Fruit fly (Drosophila melanogaster): ENCODE data around the gene SppL.

Gene SppL

DNA sequence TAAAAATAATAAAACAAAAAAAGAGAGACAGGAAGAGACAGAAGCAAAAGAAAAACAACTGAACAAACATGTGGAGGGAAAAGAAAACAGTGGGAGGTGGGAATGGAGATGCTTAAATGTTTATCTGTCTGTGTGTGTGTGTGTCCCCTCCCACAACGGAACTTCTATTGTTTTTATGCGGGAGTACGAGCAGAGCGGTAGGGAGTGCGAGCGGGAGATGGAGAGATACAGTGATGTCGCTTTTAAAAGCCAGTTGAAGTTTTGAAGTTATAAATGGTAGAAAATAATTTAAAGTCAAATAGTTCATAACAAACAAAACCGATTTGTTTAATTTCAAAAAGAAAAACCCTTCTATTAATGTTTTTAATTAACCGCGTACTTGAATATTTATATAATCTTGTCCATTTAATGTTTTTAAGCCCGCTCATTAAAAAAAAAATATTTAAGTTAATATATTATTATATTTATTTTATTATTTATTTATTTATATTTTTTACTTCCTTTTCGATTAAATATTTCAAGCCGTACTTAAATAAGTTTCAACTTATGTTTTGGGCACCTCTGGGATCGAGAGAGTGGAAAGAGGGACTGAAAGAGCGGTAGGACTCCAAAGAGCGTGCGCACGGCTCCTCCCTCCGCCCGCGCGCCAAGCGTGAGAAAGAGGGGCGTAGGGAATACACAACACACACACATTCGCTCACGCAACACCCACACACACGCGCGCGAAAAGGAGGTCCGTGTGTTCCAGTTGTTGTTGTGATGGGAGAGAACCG is 1.4 kb upstream of the SppL start:
- TF ChIP-seq spab (GFP tag; optimal IDR thresholded peaks at IDR 0.05) (peak; percentile 23), Met (GFP tag; optimal IDR thresholded peaks at IDR 0.05) (peak; percentile 35), fkh (GFP tag; optimal IDR thresholded peaks at IDR 0.05) (peak; percentile 71), salr (GFP tag; optimal IDR thresholded peaks at IDR 0.05) (peak in 1 of 2 experiments; percentile 55), CG32006 (GFP tag; optimal IDR thresholded peaks at IDR 0.05) (peak; percentile 82), CG11902 (GFP tag; optimal IDR thresholded peaks at IDR 0.05) (no peak), CG6854 (GFP tag; optimal IDR thresholded peaks at IDR 0.05) (no peak), pdm3 (GFP tag; optimal IDR thresholded peaks at IDR 0.05) (peak; percentile 15), net (GFP tag; optimal IDR thresholded peaks at IDR 0.05) (peak; percentile 52), CG3032 (tag; optimal IDR thresholded peaks at IDR 0.05) (peak; percentile 52), dsx (GFP tag; optimal IDR thresholded peaks at IDR 0.05; ENCODE audit: poor library complexity, severe bottlenecking) (peak; percentile 9), acj6 (GFP tag; optimal IDR thresholded peaks at IDR 0.05) (peak; percentile 24), CG8119 (GFP tag; IDR thresholded peaks at IDR 0.05) (peak; percentile 70), ss (GFP tag; optimal IDR thresholded peaks at IDR 0.05) (peak; percentile 9 to 50), CG7368 (GFP tag; optimal IDR thresholded peaks at IDR 0.05) (peak; percentile 24), CG4318 (GFP tag; optimal IDR thresholded peaks at IDR 0.05) (peak; percentile 42), CG6792 (GFP tag; optimal IDR thresholded peaks at IDR 0.05) (peak; percentile 62), vri (GFP tag; optimal IDR thresholded peaks at IDR 0.05) (peak; percentile 12), CG8632 (GFP tag; optimal IDR thresholded peaks at IDR 0.05) (peak; percentile 57), Lpt (GFP tag; optimal IDR thresholded peaks at IDR 0.05) (peak; percentile 52), cyc (GFP tag; optimal IDR thresholded peaks at IDR 0.05) (peak; percentile 14), CG3919 (GFP tag; optimal IDR thresholded peaks at IDR 0.05) (peak; percentile 43), Hr4 (GFP tag; optimal IDR thresholded peaks at IDR 0.05) (peak; percentile 47), Smox (GFP tag; optimal IDR thresholded peaks at IDR 0.05) (peak; percentile 3), CG16779 (tag; optimal IDR thresholded peaks at IDR 0.05) (no peak), Gug (GFP tag; IDR thresholded peaks at IDR 0.05) (peak; percentile 11; the same call in 1 of the 2 replicates), CG9139 (GFP tag; optimal IDR thresholded peaks at IDR 0.05) (no peak), CG10669 (GFP tag; optimal IDR thresholded peaks at IDR 0.05) (peak; percentile 28), CG11294 (GFP tag; IDR thresholded peaks at IDR 0.05) (no peak), CG11762 (GFP tag; optimal IDR thresholded peaks at IDR 0.05; ENCODE audit: insufficient read depth) (peak; percentile 22), OdsH (GFP tag; optimal IDR thresholded peaks at IDR 0.05) (peak; percentile 41), Ets21C (GFP tag; optimal IDR thresholded peaks at IDR 0.05) (no peak), CG31627 (GFP tag; optimal IDR thresholded peaks at IDR 0.05) (peak; percentile 39), CG6163 (GFP tag; IDR thresholded peaks at IDR 0.05) (peak; percentile 18; the same call in 1 of the 3 replicates), CG1621 (tag; optimal IDR thresholded peaks at IDR 0.05) (no peak), Sox14 (GFP tag; optimal IDR thresholded peaks at IDR 0.05) (no peak), Sox15 (GFP tag; optimal IDR thresholded peaks at IDR 0.05) (no peak), topi (GFP tag; optimal IDR thresholded peaks at IDR 0.05) (peak; percentile 50), dac (GFP tag; optimal IDR thresholded peaks at IDR 0.05) (no peak), Hr39 (GFP tag; optimal IDR thresholded peaks at IDR 0.05) (peak; percentile 28), fd85E (GFP tag; optimal IDR thresholded peaks at IDR 0.05) (no peak), eg (GFP tag; IDR thresholded peaks at IDR 0.05) (no peak), svp (GFP tag) (peak; percentile 55), CG15336 (GFP tag; IDR thresholded peaks at IDR 0.05) (peak; percentile 70), lz (GFP tag; optimal IDR thresholded peaks at IDR 0.05) (peak; percentile 34), Sox102F (GFP tag; optimal IDR thresholded peaks at IDR 0.05) (no peak), CG34406 (GFP tag; optimal IDR thresholded peaks at IDR 0.05) (peak; percentile 64), achi (GFP tag; optimal IDR thresholded peaks at IDR 0.05) (peak; percentile 63), CG10631 (GFP tag; optimal IDR thresholded peaks at IDR 0.05) (peak; percentile 66), esn (GFP tag; optimal IDR thresholded peaks at IDR 0.05) (peak; percentile 53), CG8319 (GFP tag; optimal IDR thresholded peaks at IDR 0.05) (no peak)
